Fruit fly (Drosophila melanogaster) whole organism, prepupa: ENCODE measurements around the gene CG12355.

Experiments used
- Hr38 ChIP-seq: sonication (Bioruptor generic); optimal IDR thresholded peaks from 2 replicates; lab custom pipeline; 2016; ENCODE audit warnings: missing biosample characterization, missing genetic modification characterization
- net ChIP-seq: fragments of 200-800 bp; sonication (Bioruptor generic); optimal IDR thresholded peaks from 3 replicates; lab custom pipeline; 2016; ENCODE audit warnings: missing biosample characterization, missing genetic modification characterization

- TF ChIP-seq net (GFP tag; lab: Kevin White, UChicago): no peak
- no peak for TF ChIP-seq Hr38 (GFP tag; lab: Kevin White, UChicago)
Observed at dm6 chr3L:15544455-15545415, 49.4 kb upstream of the CG12355 start.
